Worm (Caenorhabditis elegans): ENCODE measurements around the gene sre-31.

ce11 chrII:12382625-12383562 is 25.7 kb downstream of the sre-31 start, which contains the start of gene btb-14:
- TF ChIP-seq ZK546.5 (tag; optimal IDR thresholded peaks at IDR 0.05): no peak
- no peak for TF ChIP-seq ztf-11 (tag; optimal IDR thresholded peaks at IDR 0.05)
- TF ChIP-seq aly-2 (tag; optimal IDR thresholded peaks at IDR 0.05): no peak
- TF ChIP-seq ceh-9 (tag; optimal IDR thresholded peaks at IDR 0.05): no peak
- TF ChIP-seq ama-1 (optimal IDR thresholded peaks at IDR 0.05): no peak
